Fruit fly (Drosophila melanogaster) whole organism, adult: ENCODE measurements around the gene CG34282.

ENCODE experiments used
- CG11617 ChIP-seq: fragments of 200-800 bp; sonication (Bioruptor generic); optimal IDR thresholded peaks from 2 replicates; lab custom pipeline; 2017; ENCODE audit warnings: mild to moderate bottlenecking, missing biosample characterization, missing genetic modification reagents, missing genetic modification characterization
- CG12768 ChIP-seq: fragments of 200-800 bp; sonication (Bioruptor generic); optimal IDR thresholded peaks from 2 replicates; lab custom pipeline; 2017; ENCODE audit warnings: missing biosample characterization, missing genetic modification characterization, mild to moderate bottlenecking, moderate library complexity, missing genetic modification reagents
- CG33017 ChIP-seq: fragments of 200-800 bp; sonication (Bioruptor generic); optimal IDR thresholded peaks from 2 replicates; lab custom pipeline; 2018; ENCODE audit warnings: missing biosample characterization, mild to moderate bottlenecking, missing genetic modification characterization, moderate library complexity
- Hr96 ChIP-seq: fragments of 200-800 bp; sonication (Bioruptor generic); optimal IDR thresholded peaks from 2 replicates; lab custom pipeline; 2016; ENCODE audit warnings: missing biosample characterization, missing genetic modification characterization
- bab1 ChIP-seq: fragments of 200-800 bp; sonication (Bioruptor generic); optimal IDR thresholded peaks from 3 replicates; lab custom pipeline; 2019; ENCODE audit warnings: missing biosample characterization, mild to moderate bottlenecking, missing genetic modification characterization, moderate library complexity
- cic ChIP-seq: fragments of 200-800 bp; sonication (Bioruptor generic); optimal IDR thresholded peaks from 2 replicates; lab custom pipeline; 2017; ENCODE audit warnings: missing biosample characterization, mild to moderate bottlenecking, missing genetic modification characterization, moderate library complexity
- cnc ChIP-seq, 2 experiments: fragments of >200 bp; optimal IDR thresholded peaks; 2 replicates each; lab custom pipeline; 2017
- kay ChIP-seq: fragments of 200-800 bp; sonication (Bioruptor generic); peaks from one replicate; lab custom pipeline; 2016; ENCODE audit warnings: missing biosample characterization, missing genetic modification characterization, borderline replicate concordance
- ovo ChIP-seq: fragments of 200-800 bp; sonication (Bioruptor generic); optimal IDR thresholded peaks from 2 replicates; lab custom pipeline; 2016; ENCODE audit warnings: missing biosample characterization, missing genetic modification characterization
- pad ChIP-seq: fragments of 200-800 bp; sonication (Bioruptor generic); optimal IDR thresholded peaks from 3 replicates; lab custom pipeline; 2017; ENCODE audit warnings: missing biosample characterization, missing genetic modification characterization, mild to moderate bottlenecking, moderate library complexity, missing genetic modification reagents
- toe ChIP-seq: fragments of 200-800 bp; sonication (Bioruptor generic); optimal IDR thresholded peaks from 2 replicates; lab custom pipeline; 2016; ENCODE audit warnings: missing biosample characterization, missing genetic modification characterization

DNA sequence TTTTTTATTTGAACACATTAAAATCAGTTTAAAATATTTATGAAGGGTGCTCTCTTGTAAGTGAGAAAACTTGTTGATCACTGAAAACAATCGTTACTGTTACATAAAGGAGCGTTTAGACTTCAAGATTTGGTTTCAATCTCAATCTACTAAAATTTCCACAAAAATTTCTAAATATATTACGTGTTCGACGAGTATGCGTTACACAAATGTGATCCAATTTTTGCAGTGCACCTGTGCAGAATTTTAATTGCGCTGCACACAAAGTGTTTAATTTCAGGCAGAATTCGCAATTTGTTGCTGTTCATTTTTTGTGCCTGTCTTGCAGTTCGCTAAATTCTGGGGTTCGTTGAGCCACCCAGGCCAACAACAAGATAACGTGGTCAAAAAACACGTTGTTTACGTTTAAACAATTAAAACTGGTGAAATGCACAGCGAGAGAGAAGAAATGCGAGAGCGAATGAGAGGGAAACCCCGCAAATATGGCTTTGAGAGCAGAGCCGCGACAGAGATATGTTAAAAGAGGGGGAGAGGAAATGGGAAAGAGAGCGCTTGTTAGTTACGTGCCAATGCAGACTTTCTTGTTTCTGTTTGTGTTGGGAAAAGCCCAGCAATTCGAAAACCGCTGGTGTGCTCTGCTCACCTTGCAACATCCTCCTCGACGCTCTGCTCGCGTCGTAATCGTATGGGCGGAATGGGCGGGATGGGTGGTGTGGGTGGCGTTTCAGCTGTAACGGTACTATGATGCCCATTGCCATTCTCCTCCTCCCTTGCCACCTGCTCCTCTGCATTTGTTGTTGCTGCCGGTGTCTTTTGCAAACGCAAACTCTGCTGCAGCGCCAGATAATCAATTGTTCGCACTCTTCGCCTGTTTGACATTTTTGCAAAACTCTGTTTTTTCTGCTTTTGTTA, 47.6 kb downstream of the CG34282 start:
- TF ChIP-seq kay (GFP tag; lab: Kevin White, UChicago) (no peak), cnc (optimal IDR thresholded peaks at IDR 0.05; lab: Kevin White, UChicago) (no peak), cic (no peak), CG11617 (GFP tag; lab: Kevin White, UChicago) (peak; percentile 22), ovo (GFP tag; lab: Kevin White, UChicago) (peak; percentile 63), toe (no peak), CG12768 (GFP tag; lab: Kevin White, UChicago) (peak; percentile 33), CG33017 (tag; lab: Kevin White, UChicago) (no peak), Hr96 (no peak), pad (GFP tag; lab: Kevin White, UChicago) (peak; percentile 88), bab1 (GFP tag; lab: Kevin White, UChicago) (no peak)
